Worm (Caenorhabditis elegans) whole organism, early embryonic: ENCODE measurements around the gene set-8.

Experiments
- F13C5.2 ChIP-seq: sonication (generic microtip); optimal IDR thresholded peaks from 2 replicates; lab custom pipeline; 2017; ENCODE audit warnings: mild to moderate bottlenecking, missing genetic modification characterization, inconsistent platforms, missing compliant biosample characterization
- aly-1 ChIP-seq: sonication (generic microtip); optimal IDR thresholded peaks from 2 replicates; lab custom pipeline; 2016; ENCODE audit warnings: missing genetic modification characterization, missing compliant biosample characterization
- ama-1 ChIP-seq: fragments of 150-350 bp; optimal IDR thresholded peaks from 2 replicates; lab custom pipeline; 2014
- ceh-36 ChIP-seq: sonication (generic microtip); optimal IDR thresholded peaks from 2 replicates; lab custom pipeline; 2016; ENCODE audit warnings: missing genetic modification characterization, inconsistent platforms, missing compliant biosample characterization
- ets-7 ChIP-seq: sonication (generic microtip); optimal IDR thresholded peaks from 2 replicates; lab custom pipeline; 2016; ENCODE audit warnings: missing genotype, missing genetic modification characterization, missing compliant biosample characterization
- flt-1 ChIP-seq: fragments of 200-800 bp; sonication (Bioruptor generic); IDR thresholded peaks from 2 replicates; pipeline ENCODE4 v1.3.6; 2022; ENCODE audit warnings: missing genetic modification characterization, missing compliant biosample characterization
- hmbx-1 ChIP-seq: sonication (generic microtip); optimal IDR thresholded peaks from 2 replicates; lab custom pipeline; 2016; ENCODE audit warnings: mild to moderate bottlenecking, missing genetic modification characterization, missing compliant biosample characterization
- hmg-4 ChIP-seq: fragments of 200-800 bp; sonication (Bioruptor generic); optimal IDR thresholded peaks from 2 replicates; lab custom pipeline; 2018; ENCODE audit warnings: mild to moderate bottlenecking, missing genetic modification characterization, missing compliant biosample characterization
- pes-1 ChIP-seq: fragments of 200-800 bp; sonication (Bioruptor generic); IDR thresholded peaks from 2 replicates; pipeline ENCODE4 v1.3.6; 2022; ENCODE audit warnings: missing genetic modification reagents, missing genetic modification characterization, missing compliant biosample characterization
- scrt-1 ChIP-seq: fragments of 200-800 bp; sonication (Bioruptor generic); IDR thresholded peaks from 2 replicates; pipeline ENCODE4 v1.3.6; 2022; ENCODE audit warnings: missing genetic modification characterization, missing compliant biosample characterization
- sea-1 ChIP-seq: fragments of 200-800 bp; sonication (Bioruptor generic); conservative IDR thresholded peaks from 2 replicates; pipeline ENCODE4 v1.3.6; 2022; ENCODE audit warnings: missing genetic modification characterization, missing compliant biosample characterization
- tbx-37 ChIP-seq: fragments of 200-800 bp; sonication (Bioruptor generic); conservative IDR thresholded peaks from 2 replicates; pipeline ENCODE4 v1.3.6; 2022; ENCODE audit warnings: missing genetic modification reagents, missing genetic modification characterization, missing compliant biosample characterization

DNA sequence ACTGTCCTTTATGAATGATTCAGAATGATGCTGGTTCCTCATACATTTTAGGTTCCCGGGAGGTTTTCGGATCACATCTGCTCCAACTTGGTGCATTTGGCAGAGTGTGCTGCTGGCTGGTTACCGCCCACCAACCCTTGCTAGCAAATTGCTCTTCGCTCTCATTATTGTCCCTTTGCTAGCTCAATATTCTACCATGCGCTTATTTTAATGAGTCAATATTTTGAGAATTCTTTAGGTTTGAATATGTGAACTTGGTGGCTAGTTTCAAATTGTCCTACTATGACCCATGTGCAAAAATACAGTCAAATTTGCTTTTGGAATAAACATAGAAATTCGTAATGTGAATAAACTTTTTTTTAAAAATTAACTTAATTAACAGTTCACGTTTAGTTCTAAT is 11.4 kb upstream of the set-8 start:
- no peak for TF ChIP-seq flt-1 (GFP tag; lab: Robert Waterston, UW)
- no peak for TF ChIP-seq pes-1
- TF ChIP-seq ama-1: no peak
- TF ChIP-seq ceh-36 (tag; lab: Kevin White, UChicago): no peak
- no peak for TF ChIP-seq ets-7
- TF ChIP-seq hmg-4: no peak
- no peak for TF ChIP-seq hmbx-1
- TF ChIP-seq aly-1 (tag; lab: Kevin White, UChicago): no peak
- no peak for TF ChIP-seq F13C5.2 (tag; lab: Kevin White, UChicago)
- TF ChIP-seq tbx-37 (GFP tag; lab: Robert Waterston, UW): no peak
- no peak for TF ChIP-seq scrt-1 (GFP tag; lab: Robert Waterston, UW)
- no peak for TF ChIP-seq sea-1
